Worm (Caenorhabditis elegans) whole organism, mixed stage, embryonic: ENCODE measurements around the gene srh-140.

Experiments
- blmp-1 ChIP-seq: fragments of 150-350 bp; optimal IDR thresholded peaks from 2 replicates; lab custom pipeline; 2014; ENCODE audit warnings: missing biosample characterization, missing genetic modification characterization
- ceh-39 ChIP-seq: fragments of 150-350 bp; optimal IDR thresholded peaks from 2 replicates; lab custom pipeline; 2014; ENCODE audit warnings: missing biosample characterization, missing genetic modification characterization
- ces-1 ChIP-seq: fragments of 150-350 bp; optimal IDR thresholded peaks from 2 replicates; lab custom pipeline; 2014; ENCODE audit warnings: missing biosample characterization, missing genetic modification reagents, missing genetic modification characterization
- elt-3 ChIP-seq: fragments of 150-350 bp; optimal IDR thresholded peaks from 2 replicates; lab custom pipeline; 2014; ENCODE audit warnings: missing biosample characterization, missing genetic modification characterization
- lin-13 ChIP-seq: fragments of 150-350 bp; optimal IDR thresholded peaks from 2 replicates; lab custom pipeline; 2014; ENCODE audit warnings: missing biosample characterization, missing genetic modification characterization
- lin-32 ChIP-seq: fragments of 200-800 bp; sonication (Bioruptor generic); optimal IDR thresholded peaks from 2 replicates; lab custom pipeline; 2018; ENCODE audit warnings: mild to moderate bottlenecking, missing genetic modification characterization, missing compliant biosample characterization
- mab-5 ChIP-seq: fragments of 150-350 bp; optimal IDR thresholded peaks from 2 replicates; lab custom pipeline; 2014; ENCODE audit warnings: missing biosample characterization, missing genetic modification characterization
- nhr-12 ChIP-seq: fragments of 150-350 bp; optimal IDR thresholded peaks from 2 replicates; lab custom pipeline; 2014; ENCODE audit warnings: missing biosample characterization, missing genetic modification characterization
- nhr-237 ChIP-seq: fragments of 150-350 bp; optimal IDR thresholded peaks from 2 replicates; lab custom pipeline; 2014; ENCODE audit warnings: missing biosample characterization, missing genetic modification characterization
- snpc-4 ChIP-seq: fragments of 150-350 bp; optimal IDR thresholded peaks from 2 replicates; lab custom pipeline; 2014; ENCODE audit warnings: missing biosample characterization, missing genetic modification characterization
- sptf-1 ChIP-seq: sonication (generic microtip); optimal IDR thresholded peaks from 2 replicates; lab custom pipeline; 2017; ENCODE audit warnings: mild to moderate bottlenecking, missing genetic modification characterization, moderate library complexity, missing compliant biosample characterization
- unc-39 ChIP-seq: fragments of 150-350 bp; optimal IDR thresholded peaks from 2 replicates; lab custom pipeline; 2014; ENCODE audit warnings: missing biosample characterization, missing genetic modification characterization
- unc-62 ChIP-seq: fragments of 150-350 bp; optimal IDR thresholded peaks from 2 replicates; lab custom pipeline; 2014; ENCODE audit warnings: missing biosample characterization, missing genetic modification reagents, missing genetic modification characterization
- ztf-11 ChIP-seq: fragments of 150-350 bp; optimal IDR thresholded peaks from 2 replicates; lab custom pipeline; 2014; ENCODE audit warnings: missing biosample characterization, missing genetic modification characterization

DNA sequence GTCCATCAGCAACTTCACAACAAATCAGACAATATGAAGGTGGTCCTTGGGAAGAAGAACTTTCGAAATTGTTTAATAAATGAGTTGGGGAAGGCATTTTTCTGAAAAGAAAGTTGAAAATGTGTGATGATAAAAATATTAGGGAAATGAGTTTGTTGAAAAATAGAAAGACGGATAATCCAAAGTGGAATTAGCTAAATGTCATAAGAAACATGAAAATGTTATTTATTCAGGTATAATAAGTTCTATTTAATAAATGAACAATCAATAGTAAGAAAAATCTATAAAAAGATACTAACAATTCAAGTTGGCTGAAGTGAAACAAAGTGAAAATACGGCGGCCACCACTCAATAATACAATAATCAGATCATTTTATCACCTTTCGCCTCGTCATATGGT, 19.7 kb upstream of the srh-140 start, which contains the start of gene nhr-53:
- no peak for TF ChIP-seq nhr-12 (tag; lab: Kevin White, UChicago)
- no peak for TF ChIP-seq lin-13 (tag; lab: Kevin White, UChicago)
- no peak for TF ChIP-seq sptf-1 (tag; lab: Kevin White, UChicago)
- no peak for TF ChIP-seq snpc-4 (tag; lab: Kevin White, UChicago)
- no peak for TF ChIP-seq blmp-1 (tag; lab: Kevin White, UChicago)
- TF ChIP-seq elt-3 (tag; lab: Kevin White, UChicago): no peak
- TF ChIP-seq nhr-237 (tag; lab: Kevin White, UChicago): no peak
- TF ChIP-seq unc-39: no peak
- no peak for TF ChIP-seq ceh-39
- TF ChIP-seq ces-1 (GFP tag; lab: Kevin White, UChicago): no peak
- TF ChIP-seq lin-32: no peak
- no peak for TF ChIP-seq mab-5 (tag; lab: Kevin White, UChicago)
- TF ChIP-seq unc-62 (GFP tag; lab: Kevin White, UChicago): no peak
- no peak for TF ChIP-seq ztf-11 (tag; lab: Kevin White, UChicago)
